Fruit fly (Drosophila melanogaster) whole organism, embryonic: Measurements from ENCODE around the gene CG5910.

Source experiments
- ATbp ChIP-seq: fragments of 200-800 bp; sonication (Bioruptor generic); optimal IDR thresholded peaks from 2 replicates; lab custom pipeline; 2017; ENCODE audit warnings: missing biosample characterization, mild to moderate bottlenecking, missing genetic modification characterization, missing genetic modification reagents
- Aef1 ChIP-seq: fragments of 200-800 bp; sonication (Bioruptor generic); IDR thresholded peaks from 3 replicates; pipeline ENCODE4 v1.3.6; 2022; ENCODE audit warnings: missing biosample characterization, missing genetic modification characterization
- CG10267 ChIP-seq: fragments of 200-800 bp; sonication (Bioruptor generic); optimal IDR thresholded peaks from 2 replicates; lab custom pipeline; 2018; ENCODE audit warnings: missing biosample characterization, mild to moderate bottlenecking, missing genetic modification characterization, moderate library complexity
- CG10543 ChIP-seq: fragments of 200-800 bp; sonication (Bioruptor generic); optimal IDR thresholded peaks from 3 replicates; lab custom pipeline; 2017; ENCODE audit warnings: missing biosample characterization, mild to moderate bottlenecking, missing genetic modification characterization, moderate library complexity
- CG11247 ChIP-seq: fragments of 200-800 bp; sonication (Bioruptor generic); IDR thresholded peaks from 2 replicates; pipeline ENCODE4 v1.3.6; 2022; ENCODE audit warnings: missing biosample characterization, missing genetic modification characterization
- CG11696 ChIP-seq: fragments of 200-800 bp; sonication (Bioruptor generic); IDR thresholded peaks from 2 replicates; pipeline ENCODE4 v1.3.6; 2022; ENCODE audit warnings: missing biosample characterization, missing genetic modification characterization
- CG12391 ChIP-seq: fragments of 200-800 bp; sonication (Bioruptor generic); optimal IDR thresholded peaks from 3 replicates; lab custom pipeline; 2018; ENCODE audit warnings: missing biosample characterization, mild to moderate bottlenecking, missing genetic modification characterization, moderate library complexity
- CG13894 ChIP-seq: fragments of 200-800 bp; sonication (Bioruptor generic); optimal IDR thresholded peaks from 3 replicates; lab custom pipeline; 2018; ENCODE audit warnings: missing biosample characterization, mild to moderate bottlenecking, missing genetic modification characterization, moderate library complexity
- CG15696 ChIP-seq: fragments of 200-800 bp; sonication (Bioruptor generic); optimal IDR thresholded peaks from 2 replicates; lab custom pipeline; 2019; ENCODE audit warnings: missing biosample characterization, mild to moderate bottlenecking, missing genetic modification characterization, moderate library complexity
- CG1647 ChIP-seq: fragments of 200-800 bp; sonication (Bioruptor generic); optimal IDR thresholded peaks from 3 replicates; lab custom pipeline; 2016; ENCODE audit warnings: missing biosample characterization, missing genetic modification characterization
- CG18599 ChIP-seq: fragments of 200-800 bp; sonication (Bioruptor generic); optimal IDR thresholded peaks from 3 replicates; lab custom pipeline; 2017; ENCODE audit warnings: missing biosample characterization, missing genetic modification characterization, mild to moderate bottlenecking, moderate library complexity, missing genetic modification reagents
- CG2116 ChIP-seq: fragments of 200-800 bp; sonication (Bioruptor generic); optimal IDR thresholded peaks from 3 replicates; lab custom pipeline; 2018; ENCODE audit warnings: missing biosample characterization, mild to moderate bottlenecking, missing genetic modification characterization
- CG30431 ChIP-seq: fragments of 200-800 bp; sonication (Bioruptor generic); optimal IDR thresholded peaks from 2 replicates; lab custom pipeline; 2017; ENCODE audit warnings: missing biosample characterization, missing genetic modification characterization
- CG31388 ChIP-seq: fragments of 200-800 bp; sonication (Bioruptor generic); optimal IDR thresholded peaks from 2 replicates; lab custom pipeline; 2016; ENCODE audit warnings: missing biosample characterization, missing genetic modification characterization
- CG34376 ChIP-seq: fragments of 200-800 bp; sonication (Bioruptor generic); optimal IDR thresholded peaks from 2 replicates; lab custom pipeline; 2018; ENCODE audit warnings: missing biosample characterization, mild to moderate bottlenecking, missing genetic modification characterization
- CG4617 ChIP-seq: fragments of 200-800 bp; sonication (Bioruptor generic); optimal IDR thresholded peaks from 3 replicates; lab custom pipeline; 2016; ENCODE audit warnings: missing biosample characterization, missing genetic modification characterization, borderline replicate concordance
- CG7556 ChIP-seq: fragments of 200-800 bp; sonication (Bioruptor generic); optimal IDR thresholded peaks from 2 replicates; lab custom pipeline; 2017; ENCODE audit warnings: missing biosample characterization, mild to moderate bottlenecking, missing genetic modification characterization
- CG8290 ChIP-seq, 3 experiments: fragments of 200-800 bp; sonication (Bioruptor generic); optimal IDR thresholded peaks; 2 replicates each; lab custom pipeline; 2016 to 2019; ENCODE audit warnings: missing biosample characterization in 3 of 3, missing genetic modification characterization in 3 of 3, mild to moderate bottlenecking in 2 of 3, moderate library complexity in 1 of 3
- CkIIα-i1 ChIP-seq: fragments of 200-800 bp; sonication (Bioruptor generic); IDR thresholded peaks from 2 replicates; pipeline ENCODE4 v1.3.6; 2022; ENCODE audit warnings: missing biosample characterization, missing genetic modification characterization
- Doc3 ChIP-seq: fragments of 200-800 bp; sonication (Bioruptor generic); IDR thresholded peaks from 3 replicates; pipeline ENCODE4 v1.3.6; 2022; ENCODE audit warnings: missing biosample characterization, missing genetic modification characterization; ENCODE audit not compliant: partially characterized antibody
- Fer3 ChIP-seq: fragments of 200-800 bp; sonication (Bioruptor generic); optimal IDR thresholded peaks from 2 replicates; lab custom pipeline; 2018; ENCODE audit warnings: missing biosample characterization, mild to moderate bottlenecking, missing genetic modification characterization, moderate library complexity
- HmgD ChIP-seq: fragments of 200-800 bp; sonication (Bioruptor generic); optimal IDR thresholded peaks from 3 replicates; lab custom pipeline; 2016; ENCODE audit warnings: missing biosample characterization, missing genetic modification characterization
- Nf-YC ChIP-seq: fragments of 200-800 bp; optimal IDR thresholded peaks from 3 replicates; lab custom pipeline; 2019; ENCODE audit warnings: missing biosample characterization, mild to moderate bottlenecking, missing genetic modification characterization, moderate library complexity
- NfI ChIP-seq: fragments of 200-800 bp; sonication (Bioruptor generic); optimal IDR thresholded peaks from 3 replicates; lab custom pipeline; 2018; ENCODE audit warnings: missing biosample characterization, mild to moderate bottlenecking, missing genetic modification characterization, moderate library complexity
- Rfx ChIP-seq: fragments of 200-800 bp; sonication (Bioruptor generic); IDR thresholded peaks from 2 replicates; pipeline ENCODE4 v1.3.6; 2022; ENCODE audit warnings: missing biosample characterization, missing genetic modification characterization
- ara ChIP-seq: fragments of 200-800 bp; sonication (Bioruptor generic); IDR thresholded peaks from 2 replicates; pipeline ENCODE4 v1.3.6; 2022; ENCODE audit warnings: missing biosample characterization, missing genetic modification characterization
- dmrt99B ChIP-seq: fragments of 200-800 bp; sonication (Bioruptor generic); optimal IDR thresholded peaks from 2 replicates; lab custom pipeline; 2018; ENCODE audit warnings: missing biosample characterization, mild to moderate bottlenecking, missing genetic modification characterization, moderate library complexity
- exex ChIP-seq: fragments of 200-800 bp; sonication (Bioruptor generic); optimal IDR thresholded peaks from 4 replicates; lab custom pipeline; 2018; ENCODE audit warnings: missing biosample characterization, mild to moderate bottlenecking, missing genetic modification characterization, moderate library complexity
- gro ChIP-seq: fragments of 200-800 bp; sonication (Bioruptor generic); optimal IDR thresholded peaks from 2 replicates; lab custom pipeline; 2016; ENCODE audit warnings: missing biosample characterization, missing genetic modification characterization
- gsb-n ChIP-seq: fragments of 200-800 bp; sonication (Bioruptor generic); optimal IDR thresholded peaks from 3 replicates; lab custom pipeline; 2018; ENCODE audit warnings: missing biosample characterization, mild to moderate bottlenecking, missing genetic modification characterization
- ham ChIP-seq: fragments of 200-800 bp; sonication (Bioruptor generic); IDR thresholded peaks from 2 replicates; pipeline ENCODE4 v1.3.6; 2022; ENCODE audit warnings: missing biosample characterization, missing genetic modification characterization
- mam ChIP-seq: fragments of 200-800 bp; sonication (Bioruptor generic); optimal IDR thresholded peaks from 3 replicates; lab custom pipeline; 2016; ENCODE audit warnings: missing biosample characterization, missing genetic modification characterization
- pita ChIP-seq: fragments of 200-800 bp; sonication (Bioruptor generic); optimal IDR thresholded peaks from 2 replicates; lab custom pipeline; 2017; ENCODE audit warnings: missing biosample characterization, mild to moderate bottlenecking, missing genetic modification characterization
- row ChIP-seq: fragments of 200-800 bp; sonication (Bioruptor generic); IDR thresholded peaks from 3 replicates; pipeline ENCODE4 v1.3.6; 2022; ENCODE audit warnings: missing biosample characterization, missing genetic modification characterization
- salm ChIP-seq: fragments of 200-800 bp; sonication (Bioruptor generic); optimal IDR thresholded peaks from 2 replicates; lab custom pipeline; 2018; ENCODE audit warnings: missing biosample characterization, mild to moderate bottlenecking, missing genetic modification characterization
- schlank ChIP-seq: fragments of 200-800 bp; sonication (Bioruptor generic); optimal IDR thresholded peaks from 2 replicates; lab custom pipeline; 2018; ENCODE audit warnings: missing biosample characterization, mild to moderate bottlenecking, missing genetic modification characterization
- scrt ChIP-seq: fragments of 200-800 bp; sonication (Bioruptor generic); optimal IDR thresholded peaks from 2 replicates; lab custom pipeline; 2018; ENCODE audit warnings: missing biosample characterization, mild to moderate bottlenecking, missing genetic modification characterization, moderate library complexity
- slbo ChIP-seq: fragments of 200-800 bp; sonication (Bioruptor generic); IDR thresholded peaks from 2 replicates; pipeline ENCODE4 v1.3.6; 2022; ENCODE audit warnings: missing biosample characterization, missing genetic modification characterization
- sqz ChIP-seq: fragments of 200-800 bp; sonication (Bioruptor generic); optimal IDR thresholded peaks from 3 replicates; lab custom pipeline; 2018; ENCODE audit warnings: missing biosample characterization, mild to moderate bottlenecking, missing genetic modification characterization
- stc ChIP-seq: fragments of 200-800 bp; sonication (Bioruptor generic); IDR thresholded peaks from 2 replicates; pipeline ENCODE4 v1.3.6; 2022; ENCODE audit warnings: missing biosample characterization, missing genetic modification characterization
- sug ChIP-seq: fragments of 200-800 bp; optimal IDR thresholded peaks from 2 replicates; lab custom pipeline; 2019; ENCODE audit warnings: missing biosample characterization, mild to moderate bottlenecking, missing genetic modification characterization, moderate library complexity
- tio ChIP-seq: fragments of 200-800 bp; sonication (Bioruptor generic); optimal IDR thresholded peaks from 2 replicates; lab custom pipeline; 2017; ENCODE audit warnings: missing biosample characterization, missing genetic modification characterization, inconsistent platforms
- twi ChIP-seq: fragments of 200-800 bp; optimal IDR thresholded peaks from 2 replicates; lab custom pipeline; 2019; ENCODE audit warnings: missing biosample characterization, mild to moderate bottlenecking, missing genetic modification characterization, moderate library complexity
- usp ChIP-seq: fragments of >200 bp; optimal IDR thresholded peaks from 2 replicates; lab custom pipeline; 2017; ENCODE audit warnings: missing biosample characterization, missing genetic modification characterization
- z ChIP-seq: fragments of 200-800 bp; sonication (Bioruptor generic); IDR thresholded peaks from 3 replicates; pipeline ENCODE4 v1.3.6; 2022; ENCODE audit warnings: missing biosample characterization, missing genetic modification characterization
- zfh1 ChIP-seq: fragments of 200-800 bp; sonication (Bioruptor generic); IDR thresholded peaks from 3 replicates; pipeline ENCODE4 v1.3.6; 2022; ENCODE audit warnings: missing biosample characterization, missing genetic modification characterization
- zfh2 ChIP-seq: fragments of 200-800 bp; sonication (Bioruptor generic); optimal IDR thresholded peaks from 2 replicates; lab custom pipeline; 2016; ENCODE audit warnings: missing biosample characterization, missing genetic modification characterization

CG5910 gene

dm6 chr3L:20398243-20399222 is 43.7 kb upstream of the CG5910 start (continued):
- TF ChIP-seq ham (GFP tag; lab: Robert Waterston, UW) (peak; percentile 42; the same call in 1 of the 2 replicates), CG2116 (GFP tag; lab: Kevin White, UChicago) (peak; percentile 39), CG30431 (GFP tag; lab: Kevin White, UChicago) (peak; percentile 69), CG1647 (GFP tag; lab: Kevin White, UChicago) (peak; percentile 65), Doc3 (no peak), CG10267 (tag; lab: Kevin White, UChicago) (peak; percentile 82), stc (GFP tag; lab: Robert Waterston, UW) (peak; percentile 74), CG11247 (GFP tag; lab: Robert Waterston, UW) (0 out of 2 replicates have a peak, but pooled peaks have one; percentile 28), Fer3 (peak; percentile 83), twi (tag; lab: Kevin White, UChicago) (peak; percentile 69), dmrt99B (tag; lab: Kevin White, UChicago) (peak; percentile 93), gsb-n (tag; lab: Kevin White, UChicago) (peak; percentile 76), zfh1 (GFP tag; lab: Robert Waterston, UW) (peak; percentile 64; the same call in 1 of the 3 replicates), scrt (GFP tag; lab: Kevin White, UChicago) (peak; percentile 86), sqz (GFP tag; lab: Kevin White, UChicago) (peak; percentile 76), Rfx (GFP tag; lab: Robert Waterston, UW) (peak; percentile 80), gro (GFP tag; lab: Kevin White, UChicago) (peak; percentile 79), ara (GFP tag; lab: Robert Waterston, UW) (no peak), exex (tag; lab: Kevin White, UChicago) (peak; percentile 55), usp (no peak), pita (GFP tag; lab: Kevin White, UChicago) (no peak), CG31388 (GFP tag; lab: Kevin White, UChicago) (peak; percentile 67), CG4617 (GFP tag; lab: Kevin White, UChicago) (peak; percentile 32), CG11696 (peak; percentile 66), Aef1 (GFP tag; lab: Robert Waterston, UW) (peak; percentile 73), CG10543 (GFP tag; lab: Kevin White, UChicago) (peak; percentile 91), CG12391 (tag; lab: Kevin White, UChicago) (peak; percentile 90), CG13894 (peak; percentile 67), slbo (peak; percentile 78), z (GFP tag; lab: Robert Waterston, UW) (no peak), schlank (tag; lab: Kevin White, UChicago) (peak; percentile 29), CkIIα-i1 (GFP tag; lab: Robert Waterston, UW) (no peak), sug (tag; lab: Kevin White, UChicago) (peak; percentile 79), mam (peak; percentile 77), CG18599 (GFP tag; lab: Kevin White, UChicago) (peak; percentile 85), CG7556 (GFP tag; lab: Kevin White, UChicago) (peak; percentile 92), ATbp (GFP tag; lab: Kevin White, UChicago) (peak; percentile 85), salm (tag; lab: Kevin White, UChicago) (peak; percentile 77), HmgD (GFP tag; lab: Kevin White, UChicago) (no peak), zfh2 (GFP tag; lab: Kevin White, UChicago) (peak; percentile 64), CG34376 (GFP tag; lab: Kevin White, UChicago) (peak; percentile 71), row (GFP tag; lab: Robert Waterston, UW) (peak; percentile 82), CG15696 (tag; lab: Kevin White, UChicago) (peak; percentile 48), Nf-YC (peak; percentile 77), tio (peak; percentile 88), CG8290 (GFP tag; optimal IDR thresholded peaks at IDR 0.05; lab: Kevin White, UChicago) (peak; percentile 37), CG8290 (tag; optimal IDR thresholded peaks at IDR 0.05; lab: Kevin White, UChicago) (peak in 1 of 2 experiments; percentile 59), NfI (peak; percentile 87)
